Worm (Caenorhabditis elegans) whole organism, L4/young adult: ENCODE results near the gene R11D1.12.

Experiments used
- W03F9.2 ChIP-seq: fragments of 150-350 bp; optimal IDR thresholded peaks from 2 replicates; lab custom pipeline; 2014; ENCODE audit warnings: missing biosample characterization, missing genetic modification characterization
- dao-5 ChIP-seq: sonication (generic microtip); optimal IDR thresholded peaks from 2 replicates; lab custom pipeline; 2016; ENCODE audit warnings: missing genotype, missing genetic modification characterization, moderate library complexity, missing compliant biosample characterization

- no peak for TF ChIP-seq W03F9.2 (tag; lab: Kevin White, UChicago)
- no peak for TF ChIP-seq dao-5 (tag; lab: Kevin White, UChicago)
These were observed 13.8 kb downstream of the R11D1.12 start, which contains the start of gene R11D1.3 for ce11 chrV:12711999-12712398.
